Fruit fly (Drosophila melanogaster) ovary, adult (tissue): ENCODE data around the gene Or92a.

Source experiments
- CG17801 ChIP-seq: fragments of 200-800 bp; optimal IDR thresholded peaks from 2 replicates; lab custom pipeline; 2019; ENCODE audit warnings: missing biosample characterization, mild to moderate bottlenecking, missing genetic modification characterization, moderate library complexity; ENCODE audit not compliant: partially characterized antibody

Or92a gene

dm6 chr3R:20546662-20547620 is 42.4 kb downstream of the Or92a start:
- no peak for TF ChIP-seq CG17801 (GFP tag; lab: Kevin White, UChicago)

dm6 chr3R:20547758-20548157 is 43.2 kb downstream of the Or92a start:
- no peak for TF ChIP-seq CG17801 (GFP tag; lab: Kevin White, UChicago)

DNA sequence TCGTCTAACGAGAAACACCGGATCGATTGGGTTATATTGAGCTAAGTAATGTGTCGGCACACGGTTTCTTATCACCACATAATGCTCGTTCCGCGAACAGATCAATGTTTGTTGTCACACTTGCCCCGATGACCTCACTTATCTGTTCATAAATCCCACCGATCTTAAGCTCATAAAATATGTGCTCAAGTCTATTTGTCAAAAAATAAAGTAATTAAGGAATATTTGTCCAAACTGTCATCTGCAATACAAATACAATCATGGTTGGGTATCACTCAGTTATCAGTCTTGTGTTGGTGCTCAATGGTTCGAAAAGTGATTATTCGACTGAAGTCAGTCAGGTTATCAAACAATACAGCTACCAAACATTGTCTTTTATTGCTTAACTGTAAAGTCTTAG is 43.7 kb downstream of the Or92a start:
- no peak for TF ChIP-seq CG17801 (GFP tag; lab: Kevin White, UChicago)

DNA sequence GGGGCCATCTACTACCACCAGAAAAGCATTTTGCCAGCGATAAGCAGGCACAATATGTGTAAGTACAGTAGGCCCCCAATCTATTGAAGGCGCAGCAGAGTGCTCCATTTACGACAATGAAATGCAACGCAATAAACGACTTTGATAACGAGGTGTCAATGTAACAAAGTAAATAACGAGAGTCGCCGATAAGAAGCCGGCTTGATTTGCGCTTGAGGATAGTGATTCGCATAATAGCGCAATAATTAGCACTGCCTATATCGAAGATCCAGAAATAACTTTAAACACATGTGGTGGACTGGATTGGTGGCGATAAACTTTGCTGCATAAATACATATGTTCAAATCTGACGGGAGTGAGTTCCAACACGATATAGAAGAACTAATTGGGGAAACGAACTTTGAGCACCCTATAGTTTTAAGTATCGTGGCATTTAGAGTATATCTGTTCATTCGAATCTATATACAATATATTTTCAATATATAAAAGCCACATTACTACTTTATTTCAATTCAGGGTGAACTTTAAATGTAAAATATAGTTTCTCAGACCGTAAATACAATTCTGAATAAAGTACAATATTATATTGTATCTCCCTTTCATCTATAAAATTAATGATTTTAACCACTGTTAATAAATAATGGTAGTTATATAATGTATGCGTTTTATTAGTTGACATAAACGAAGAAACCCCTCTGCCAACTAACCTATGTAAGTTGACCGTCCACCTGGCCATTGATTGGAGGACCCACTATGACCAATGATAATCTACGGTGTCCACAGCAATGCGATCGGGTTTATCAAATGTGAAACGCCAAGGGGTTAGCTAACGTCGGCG is 44.6 kb downstream of the Or92a start:
- TF ChIP-seq CG17801 (GFP tag; lab: Kevin White, UChicago): no peak

DNA sequence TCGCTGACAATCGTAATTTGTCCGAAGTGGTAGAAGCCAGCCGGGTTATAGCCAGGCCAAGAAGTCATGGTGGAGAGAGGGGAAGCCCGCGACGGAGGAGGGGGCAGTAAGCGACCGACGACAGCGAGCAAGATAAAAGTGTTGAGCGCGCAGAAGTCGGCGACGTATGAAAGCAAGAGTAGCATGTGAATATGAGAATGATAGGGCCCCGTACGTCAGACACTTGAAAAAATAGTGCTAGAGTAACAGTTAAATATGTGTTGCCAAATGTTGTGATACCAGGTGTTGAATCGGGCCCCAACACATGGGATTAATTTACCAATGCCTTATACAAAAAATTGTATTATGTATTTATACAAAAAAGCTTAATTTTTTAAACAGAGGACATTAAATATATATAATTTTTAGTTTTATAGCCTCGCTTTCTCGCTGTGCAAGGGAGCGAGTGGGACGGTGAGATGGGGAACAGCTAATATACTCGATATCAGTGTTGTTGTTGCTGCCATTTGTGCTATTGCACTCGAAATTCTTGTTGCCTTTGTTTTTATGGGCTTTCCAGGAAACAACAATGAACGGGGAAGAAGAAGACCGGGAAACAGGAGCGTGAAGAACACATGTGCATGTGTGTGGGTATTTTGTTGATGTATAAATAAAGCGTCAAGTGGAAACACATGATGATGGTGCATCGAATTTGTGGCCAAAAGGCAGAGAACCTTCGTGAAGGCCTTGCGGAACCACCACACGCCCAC is 45.4 kb downstream of the Or92a start:
- TF ChIP-seq CG17801 (GFP tag; lab: Kevin White, UChicago): peak; percentile 91

DNA sequence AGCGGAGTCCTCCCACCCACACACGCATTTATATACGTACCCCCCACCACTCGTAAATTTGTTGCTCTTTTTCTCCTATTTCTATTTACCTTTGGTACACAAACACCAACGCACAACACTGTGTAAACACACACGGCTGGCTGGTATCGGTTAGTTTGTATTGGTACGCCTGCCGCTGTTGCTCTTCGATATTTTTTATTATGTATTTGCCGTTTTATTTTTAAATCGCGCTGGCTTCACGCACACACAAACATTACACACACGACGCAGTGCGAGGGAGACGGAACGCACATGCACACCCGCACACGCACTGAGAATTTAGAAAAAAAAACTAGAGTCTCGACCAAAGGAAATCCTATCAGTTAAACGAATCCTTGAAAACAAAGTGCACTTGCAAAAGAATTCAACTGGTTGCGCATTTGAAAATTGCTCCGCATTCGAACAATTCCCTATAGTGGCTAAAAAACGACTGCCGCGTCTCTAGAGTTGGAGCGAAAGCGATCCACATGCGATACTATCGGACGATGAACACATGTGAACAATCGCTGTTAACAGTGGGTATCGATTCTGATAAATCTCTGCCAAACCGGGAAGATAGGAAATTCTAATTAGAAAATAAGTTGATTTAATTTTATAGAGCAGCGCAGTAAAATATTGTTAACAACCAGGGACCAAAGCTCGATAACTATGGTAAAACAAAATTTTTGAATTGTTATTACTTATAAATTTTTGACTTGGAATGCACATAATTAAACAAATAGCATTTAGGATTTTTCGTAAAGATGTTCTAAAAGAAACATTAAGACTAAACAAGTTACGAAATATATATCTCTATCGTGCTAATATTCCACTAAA is 46.3 kb downstream of the Or92a start:
- peak; percentile 50 for TF ChIP-seq CG17801 (GFP tag; lab: Kevin White, UChicago)

DNA sequence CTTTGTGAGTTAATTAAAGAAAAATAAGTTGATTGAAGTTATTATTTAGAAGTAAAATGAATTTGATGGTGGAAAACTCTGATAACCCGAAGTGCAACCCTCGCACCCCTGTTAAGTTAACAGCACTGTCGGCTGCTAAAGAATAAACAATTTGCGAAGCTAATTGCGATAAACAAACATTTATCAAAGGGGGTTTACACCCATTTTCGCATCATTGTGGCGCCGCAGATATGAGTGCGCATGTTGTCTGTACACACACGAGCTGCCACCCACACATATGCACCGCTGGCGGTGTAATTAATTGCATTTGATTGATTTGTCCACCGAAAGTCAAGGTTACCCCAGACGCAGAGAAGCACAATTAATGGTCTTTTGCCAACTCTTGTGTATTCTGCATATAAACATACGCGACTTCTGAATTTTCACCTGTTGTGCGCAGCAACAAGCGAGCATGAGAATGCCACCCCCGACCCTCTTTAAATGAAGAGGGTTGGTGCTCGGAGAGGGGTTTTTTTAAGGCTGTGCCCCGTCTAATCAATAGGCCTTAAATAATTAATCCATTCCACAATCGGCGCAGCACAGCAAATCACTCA is 47.0 kb downstream of the Or92a start:
- TF ChIP-seq CG17801 (GFP tag; lab: Kevin White, UChicago): no peak

dm6 chr3R:20552093-20552492 is 47.5 kb downstream of the Or92a start, which contains the start of gene Stat92E:
Stat92E (minus strand) TSS chr3R:20552311.
- no peak for TF ChIP-seq CG17801 (GFP tag; lab: Kevin White, UChicago)

- no peak for TF ChIP-seq CG17801 (GFP tag; lab: Kevin White, UChicago)
Measured at dm6 chr3R:20554300-20554699, 49.7 kb downstream of the Or92a start, which contains the start of gene att-ORFB. att-ORFB (minus strand) TSS chr3R:20554400.

- no peak for TF ChIP-seq CG17801 (GFP tag; lab: Kevin White, UChicago)
Measured at dm6 chr3R:20555023-20555422, 50.4 kb downstream of the Or92a start.
